Worm (Caenorhabditis elegans) whole organism, mixed stage, embryonic: Measurements from ENCODE around the gene srz-95.

Experiments used
- M03D4.4 ChIP-seq: sonication (generic microtip); optimal IDR thresholded peaks from 2 replicates; lab custom pipeline; 2017; ENCODE audit warnings: mild to moderate bottlenecking, missing genetic modification characterization, missing compliant biosample characterization
- bed-3 ChIP-seq: fragments of 200-800 bp; sonication (Bioruptor generic); optimal IDR thresholded peaks from 3 replicates; lab custom pipeline; 2018; ENCODE audit warnings: mild to moderate bottlenecking, missing genetic modification characterization, moderate library complexity, missing compliant biosample characterization
- blmp-1 ChIP-seq: fragments of 150-350 bp; optimal IDR thresholded peaks from 2 replicates; lab custom pipeline; 2014; ENCODE audit warnings: missing biosample characterization, missing genetic modification characterization
- ceh-39 ChIP-seq: fragments of 150-350 bp; optimal IDR thresholded peaks from 2 replicates; lab custom pipeline; 2014; ENCODE audit warnings: missing biosample characterization, missing genetic modification characterization
- ceh-83 ChIP-seq: fragments of 200-800 bp; sonication (Bioruptor generic); optimal IDR thresholded peaks from 2 replicates; lab custom pipeline; 2018; ENCODE audit warnings: mild to moderate bottlenecking, missing genetic modification characterization, missing compliant biosample characterization
- drap-1 ChIP-seq: fragments of 200-800 bp; sonication (Bioruptor generic); optimal IDR thresholded peaks from 3 replicates; lab custom pipeline; 2018; ENCODE audit warnings: mild to moderate bottlenecking, missing genetic modification characterization, missing compliant biosample characterization
- elt-1 ChIP-seq: sonication (generic microtip); optimal IDR thresholded peaks from 2 replicates; lab custom pipeline; 2017; ENCODE audit warnings: missing genetic modification characterization, mild to moderate bottlenecking, missing compliant biosample characterization, antibody characterized with exemption, moderate library complexity, borderline replicate concordance; ENCODE audit not compliant: insufficient read depth
- elt-3 ChIP-seq: fragments of 150-350 bp; optimal IDR thresholded peaks from 2 replicates; lab custom pipeline; 2014; ENCODE audit warnings: missing biosample characterization, missing genetic modification characterization
- ham-2 ChIP-seq: fragments of 200-800 bp; sonication (Bioruptor generic); optimal IDR thresholded peaks from 2 replicates; lab custom pipeline; 2018; ENCODE audit warnings: mild to moderate bottlenecking, missing genetic modification characterization, missing compliant biosample characterization
- hlh-1 ChIP-seq: fragments of 150-350 bp; optimal IDR thresholded peaks from 2 replicates; lab custom pipeline; 2014; ENCODE audit warnings: missing biosample characterization, missing genetic modification reagents, missing genetic modification characterization
- lin-13 ChIP-seq: fragments of 150-350 bp; optimal IDR thresholded peaks from 2 replicates; lab custom pipeline; 2014; ENCODE audit warnings: missing biosample characterization, missing genetic modification characterization
- lin-32 ChIP-seq: fragments of 200-800 bp; sonication (Bioruptor generic); optimal IDR thresholded peaks from 2 replicates; lab custom pipeline; 2018; ENCODE audit warnings: mild to moderate bottlenecking, missing genetic modification characterization, missing compliant biosample characterization
- lsy-2 ChIP-seq: fragments of 150-350 bp; optimal IDR thresholded peaks from 2 replicates; lab custom pipeline; 2014; ENCODE audit warnings: missing biosample characterization, missing genetic modification characterization
- mab-5 ChIP-seq: fragments of 150-350 bp; optimal IDR thresholded peaks from 2 replicates; lab custom pipeline; 2014; ENCODE audit warnings: missing biosample characterization, missing genetic modification characterization
- mep-1 ChIP-seq: fragments of 150-350 bp; optimal IDR thresholded peaks from 2 replicates; lab custom pipeline; 2017; ENCODE audit warnings: missing biosample characterization, missing genetic modification reagents, missing genetic modification characterization, inconsistent platforms
- mls-2 ChIP-seq: sonication (generic microtip); optimal IDR thresholded peaks from 2 replicates; lab custom pipeline; 2016; ENCODE audit warnings: mild to moderate bottlenecking, missing genetic modification characterization, moderate library complexity, missing compliant biosample characterization
- nhr-12 ChIP-seq: fragments of 150-350 bp; optimal IDR thresholded peaks from 2 replicates; lab custom pipeline; 2014; ENCODE audit warnings: missing biosample characterization, missing genetic modification characterization
- nhr-28 ChIP-seq: fragments of 150-350 bp; optimal IDR thresholded peaks from 2 replicates; lab custom pipeline; 2014; ENCODE audit warnings: missing biosample characterization, missing genetic modification characterization
- nhr-76 ChIP-seq: sonication (generic microtip); optimal IDR thresholded peaks from 2 replicates; lab custom pipeline; 2017; ENCODE audit warnings: missing biosample characterization, missing genetic modification characterization
- sem-2 ChIP-seq: fragments of 200-800 bp; sonication (Bioruptor generic); optimal IDR thresholded peaks from 2 replicates; lab custom pipeline; 2018; ENCODE audit warnings: mild to moderate bottlenecking, missing genetic modification characterization, missing compliant biosample characterization
- sptf-1 ChIP-seq: sonication (generic microtip); optimal IDR thresholded peaks from 2 replicates; lab custom pipeline; 2017; ENCODE audit warnings: mild to moderate bottlenecking, missing genetic modification characterization, moderate library complexity, missing compliant biosample characterization
- tbx-8 ChIP-seq: fragments of 200-800 bp; sonication (Bioruptor generic); optimal IDR thresholded peaks from 2 replicates; lab custom pipeline; 2018; ENCODE audit warnings: mild to moderate bottlenecking, missing genetic modification characterization, moderate library complexity, missing compliant biosample characterization
- unc-120 ChIP-seq: sonication (generic microtip); optimal IDR thresholded peaks from 2 replicates; lab custom pipeline; 2017; ENCODE audit warnings: missing genetic modification characterization, missing compliant biosample characterization; ENCODE audit not compliant: poor library complexity, severe bottlenecking
- unc-39 ChIP-seq: fragments of 150-350 bp; optimal IDR thresholded peaks from 2 replicates; lab custom pipeline; 2014; ENCODE audit warnings: missing biosample characterization, missing genetic modification characterization
- unc-62 ChIP-seq: fragments of 150-350 bp; optimal IDR thresholded peaks from 2 replicates; lab custom pipeline; 2014; ENCODE audit warnings: missing biosample characterization, missing genetic modification reagents, missing genetic modification characterization
- ztf-11 ChIP-seq: fragments of 150-350 bp; optimal IDR thresholded peaks from 2 replicates; lab custom pipeline; 2014; ENCODE audit warnings: missing biosample characterization, missing genetic modification characterization

The srz-95 gene

DNA sequence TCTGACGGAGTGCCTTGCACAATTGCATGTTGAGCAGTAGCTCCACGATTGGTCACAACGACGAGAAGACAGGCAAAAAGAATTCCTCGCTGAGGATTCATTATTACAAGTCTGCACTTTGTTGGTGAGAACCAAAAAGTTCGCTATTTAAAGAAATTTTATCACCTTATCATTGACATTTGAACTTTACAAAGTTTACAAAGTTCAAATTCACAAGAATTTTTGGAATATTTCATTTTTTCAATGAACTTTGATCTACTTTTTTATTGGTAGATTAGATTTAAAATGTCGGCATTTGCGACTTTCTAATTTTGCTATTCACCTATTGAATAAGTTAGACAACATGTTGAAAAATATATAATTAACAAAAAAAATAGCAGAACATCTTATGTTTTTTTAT is 34.5 kb downstream of the srz-95 start, which contains the start of gene F49H6.15:
TSS of gene F49H6.15 (minus strand) at position 101 of the 400 bp plus-strand sequence.
- no peak for TF ChIP-seq nhr-28 (tag; lab: Kevin White, UChicago)
- TF ChIP-seq tbx-8 (GFP tag; lab: Kevin White, UChicago), result no peak
- no peak for TF ChIP-seq lin-32
- TF ChIP-seq ham-2 (GFP tag; lab: Kevin White, UChicago), result no peak
- no peak for TF ChIP-seq sptf-1
- no peak for TF ChIP-seq drap-1 (GFP tag; lab: Kevin White, UChicago)
- TF ChIP-seq, all 35 proteins: peak for 0

DNA sequence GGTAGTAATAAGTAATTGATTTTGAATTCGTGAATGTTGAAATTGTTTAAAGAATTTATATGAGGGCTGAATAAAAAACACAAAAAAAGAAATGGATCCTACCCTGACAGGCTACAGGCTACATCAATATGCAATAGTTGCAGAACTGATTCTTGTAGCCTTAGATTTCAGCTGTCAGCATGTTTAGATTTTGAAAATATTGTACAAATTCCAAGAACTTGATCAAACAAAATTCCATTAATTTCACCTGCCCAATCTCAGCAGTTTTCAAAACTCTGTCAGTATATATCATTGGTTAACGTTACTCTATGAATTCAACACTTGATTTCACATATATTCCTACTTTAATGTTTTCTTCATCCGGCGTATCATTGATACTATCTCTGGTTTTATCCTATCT is 38.6 kb downstream of the srz-95 start:
- TF ChIP-seq unc-120 (tag; lab: Kevin White, UChicago), result no peak
- TF ChIP-seq ceh-39 (tag; lab: Kevin White, UChicago), result no peak

ce11 chrV:17035850-17036249 is 44.0 kb downstream of the srz-95 start, which contains the start of gene srz-94:
Gene srz-94 (minus strand): TSS chrV:17035950.
- TF ChIP-seq blmp-1 (no peak), mep-1 (tag; lab: Kevin White, UChicago) (no peak), sem-2 (GFP tag; lab: Kevin White, UChicago) (no peak), lsy-2 (tag; lab: Kevin White, UChicago) (no peak), ceh-83 (GFP tag; lab: Kevin White, UChicago) (no peak), unc-39 (tag; lab: Kevin White, UChicago) (no peak), mab-5 (tag; lab: Kevin White, UChicago) (no peak), nhr-28 (tag; lab: Kevin White, UChicago) (no peak), M03D4.4 (no peak), bed-3 (GFP tag; lab: Kevin White, UChicago) (no peak), nhr-76 (tag; lab: Kevin White, UChicago) (no peak), mls-2 (no peak), ham-2 (GFP tag; lab: Kevin White, UChicago) (no peak), nhr-12 (tag; lab: Kevin White, UChicago) (no peak), elt-3 (no peak), unc-120 (tag; lab: Kevin White, UChicago) (no peak), ztf-11 (tag; lab: Kevin White, UChicago) (no peak)

- no peak for TF ChIP-seq unc-62 (GFP tag; lab: Kevin White, UChicago)
- no peak for TF ChIP-seq sptf-1
- TF ChIP-seq mab-5 (tag; lab: Kevin White, UChicago), result no peak
- no peak for TF ChIP-seq elt-3
- TF ChIP-seq nhr-76 (tag; lab: Kevin White, UChicago), result no peak
- TF ChIP-seq drap-1 (GFP tag; lab: Kevin White, UChicago), result no peak
- no peak for TF ChIP-seq M03D4.4
- no peak for TF ChIP-seq lin-13 (tag; lab: Kevin White, UChicago)
- no peak for TF ChIP-seq hlh-1 (tag; lab: Kevin White, UChicago)
- no peak for TF ChIP-seq mls-2
- TF ChIP-seq unc-120 (tag; lab: Kevin White, UChicago), result no peak
- TF ChIP-seq ceh-83 (GFP tag; lab: Kevin White, UChicago), result no peak
- TF ChIP-seq elt-1 (tag; lab: Kevin White, UChicago), result no peak
- no peak for TF ChIP-seq mep-1 (tag; lab: Kevin White, UChicago)
- no peak for TF ChIP-seq sem-2 (GFP tag; lab: Kevin White, UChicago)
- TF ChIP-seq bed-3 (GFP tag; lab: Kevin White, UChicago), result no peak
- TF ChIP-seq blmp-1, result no peak
- no peak for TF ChIP-seq unc-39 (tag; lab: Kevin White, UChicago)
- TF ChIP-seq, all 35 proteins: peak for 0
These were observed 50.4 kb downstream of the srz-95 start, which contains the start of gene hpo-33 for ce11 chrV:17042263-17042662. Gene hpo-33 (plus strand): TSS chrV:17042563.
